Worm (Caenorhabditis elegans) whole organism, L3 larva: ENCODE data around the gene sshk-1.

Experiments used
- ZK546.5 ChIP-seq: sonication (generic microtip); optimal IDR thresholded peaks from 2 replicates; lab custom pipeline; 2017; ENCODE audit warnings: missing biosample characterization, missing genetic modification characterization
- aly-2 ChIP-seq: fragments of 150-350 bp; optimal IDR thresholded peaks from 2 replicates; lab custom pipeline; 2014; ENCODE audit warnings: missing biosample characterization, missing genetic modification characterization
- ama-1 ChIP-seq: fragments of 150-350 bp; optimal IDR thresholded peaks from 2 replicates; lab custom pipeline; 2018
- ceh-28 ChIP-seq: fragments of 150-350 bp; optimal IDR thresholded peaks from 2 replicates; lab custom pipeline; 2014; ENCODE audit warnings: missing biosample characterization, missing genetic modification reagents, missing genetic modification characterization
- egl-27 ChIP-seq: sonication (generic microtip); optimal IDR thresholded peaks from 4 replicates; lab custom pipeline; 2017; ENCODE audit warnings: missing biosample characterization, missing genetic modification reagents, missing genetic modification characterization
- elt-2 ChIP-seq: sonication (generic microtip); optimal IDR thresholded peaks from 2 replicates; lab custom pipeline; 2016; ENCODE audit warnings: missing genetic modification reagents, mild to moderate bottlenecking, missing genetic modification characterization, missing compliant biosample characterization
- lin-15B ChIP-seq: fragments of 150-350 bp; optimal IDR thresholded peaks from 2 replicates; lab custom pipeline; 2014; ENCODE audit warnings: missing biosample characterization, missing genetic modification characterization
- nfya-1 ChIP-seq: sonication (generic microtip); optimal IDR thresholded peaks from 2 replicates; lab custom pipeline; 2017; ENCODE audit warnings: missing genetic modification characterization, mild to moderate bottlenecking, missing compliant biosample characterization, antibody characterized with exemption, moderate library complexity; ENCODE audit not compliant: insufficient read depth
- nhr-67 ChIP-seq: fragments of 150-350 bp; optimal IDR thresholded peaks from 2 replicates; lab custom pipeline; 2014; ENCODE audit warnings: missing biosample characterization, missing genetic modification characterization
- snpc-4 ChIP-seq: fragments of 150-350 bp; optimal IDR thresholded peaks from 2 replicates; lab custom pipeline; 2014; ENCODE audit warnings: missing biosample characterization, missing genetic modification characterization
- unc-62 ChIP-seq: fragments of 150-350 bp; sonication (generic microtip); optimal IDR thresholded peaks from 4 replicates; lab custom pipeline; 2014; ENCODE audit warnings: missing biosample characterization, missing genetic modification reagents, missing genetic modification characterization

DNA sequence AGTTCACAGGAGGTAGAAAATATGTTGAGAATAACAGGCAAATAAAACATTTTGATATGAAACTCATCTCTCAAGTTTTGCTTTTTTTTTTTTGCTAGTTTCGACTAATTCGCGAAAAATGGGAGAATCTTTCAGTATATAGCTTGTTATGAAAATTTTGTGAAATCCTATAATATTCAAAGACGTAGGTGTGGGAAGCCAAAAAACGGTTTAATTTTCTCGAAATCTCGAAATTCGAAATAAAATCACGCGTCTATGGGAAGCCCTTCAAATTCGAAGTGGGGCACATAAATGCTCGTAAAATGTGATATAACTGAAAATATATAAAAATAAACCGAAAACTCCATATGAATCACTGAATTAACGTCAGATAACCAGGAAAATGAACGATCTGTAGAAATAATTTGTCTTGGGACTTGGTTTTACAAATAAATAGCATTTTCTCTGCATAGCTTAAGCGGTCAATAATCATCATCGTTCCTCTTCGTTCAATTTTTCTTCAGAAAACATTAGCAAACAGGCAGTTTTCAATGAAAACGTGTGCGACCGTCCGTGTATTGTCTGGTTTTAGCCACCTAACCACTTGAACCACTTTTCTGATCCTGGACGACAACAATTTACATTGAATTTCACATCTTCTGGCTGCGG is 9.1 kb downstream of the sshk-1 start, which contains the start of the genes gcy-22 and grl-14:
- TF ChIP-seq unc-62, result no peak
- TF ChIP-seq ZK546.5 (tag; lab: Kevin White, UChicago), result no peak
- TF ChIP-seq nfya-1 (tag; lab: Kevin White, UChicago), result no peak
- TF ChIP-seq elt-2, result no peak
- TF ChIP-seq lin-15B (tag; lab: Kevin White, UChicago), result no peak
- no peak for TF ChIP-seq ceh-28
- TF ChIP-seq egl-27 (tag; lab: Kevin White, UChicago), result no peak
- TF ChIP-seq snpc-4 (tag; lab: Kevin White, UChicago), result no peak
- no peak for TF ChIP-seq ama-1
- TF ChIP-seq nhr-67 (tag; lab: Kevin White, UChicago), result no peak
- no peak for TF ChIP-seq aly-2 (tag; lab: Kevin White, UChicago)
